Fruit fly (Drosophila melanogaster): ENCODE results near the gene ImpE3.

- TF ChIP-seq CG8478 (optimal IDR thresholded peaks at IDR 0.05) (no peak), usp (GFP tag; optimal IDR thresholded peaks at IDR 0.05) (no peak), Dll (optimal IDR thresholded peaks at IDR 0.05) (no peak), psq (optimal IDR thresholded peaks at IDR 0.05) (no peak)
Observed at dm6 chr3R:7998778-7999177, 30.6 kb downstream of the ImpE3 start.
